Worm (Caenorhabditis elegans) whole organism, L4/young adult: Measurements from ENCODE around the gene ZK721.3.

Source experiments
- W03F9.2 ChIP-seq: fragments of 150-350 bp; optimal IDR thresholded peaks from 2 replicates; lab custom pipeline; 2014; ENCODE audit warnings: missing biosample characterization, missing genetic modification characterization
- dao-5 ChIP-seq: sonication (generic microtip); optimal IDR thresholded peaks from 2 replicates; lab custom pipeline; 2016; ENCODE audit warnings: missing genotype, missing genetic modification characterization, moderate library complexity, missing compliant biosample characterization
- him-1 ChIP-seq: sonication (generic microtip); optimal IDR thresholded peaks from 2 replicates; lab custom pipeline; 2016; ENCODE audit warnings: missing genotype, missing genetic modification reagents, missing genetic modification characterization, missing compliant biosample characterization

DNA sequence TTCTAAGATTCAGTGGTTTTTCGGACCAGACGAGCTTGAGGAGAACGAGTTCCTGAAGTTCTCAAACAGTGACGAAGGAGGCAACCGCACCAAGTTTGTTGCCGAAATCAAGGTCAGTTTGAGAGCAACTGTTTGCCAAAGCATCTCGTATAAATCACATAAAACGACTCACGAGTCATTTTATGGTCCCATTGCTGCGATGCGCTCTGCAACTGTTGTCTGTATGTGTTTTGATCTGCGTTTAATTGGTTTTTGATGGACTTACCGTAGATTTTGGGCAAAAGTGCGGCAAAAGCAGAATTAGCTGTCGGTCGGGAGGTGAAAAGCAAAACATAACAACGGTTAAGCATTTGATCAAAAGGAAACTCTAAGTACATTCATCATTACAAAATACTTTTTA lies 20.3 kb upstream of the ZK721.3 start:
- TF ChIP-seq him-1 (no peak), W03F9.2 (tag; lab: Kevin White, UChicago) (no peak), dao-5 (tag; lab: Kevin White, UChicago) (no peak)
